Fruit fly (Drosophila melanogaster): ENCODE data around the gene CG6138.

The CG6138 gene

dm6 chr2L:10615889-10616288 lies 48.8 kb downstream of the CG6138 start:
- TF ChIP-seq Hr96 (GFP tag; optimal IDR thresholded peaks at IDR 0.05), result no peak
- no peak for TF ChIP-seq kay (GFP tag; ENCODE audit: borderline replicate concordance)
- no peak for TF ChIP-seq Mnt (GFP tag; optimal IDR thresholded peaks at IDR 0.05)
- TF ChIP-seq bab1 (GFP tag; optimal IDR thresholded peaks at IDR 0.05), result no peak
- TF ChIP-seq CG11617 (GFP tag; optimal IDR thresholded peaks at IDR 0.05), result no peak
- no peak for TF ChIP-seq CG7045 (GFP tag; optimal IDR thresholded peaks at IDR 0.05)
- no peak for TF ChIP-seq ovo (GFP tag; optimal IDR thresholded peaks at IDR 0.05)
- no peak for TF ChIP-seq cic (GFP tag; optimal IDR thresholded peaks at IDR 0.05)
- no peak for TF ChIP-seq CG12768 (GFP tag; optimal IDR thresholded peaks at IDR 0.05)
- TF ChIP-seq CG5204 (GFP tag; optimal IDR thresholded peaks at IDR 0.05), result no peak
- no peak for TF ChIP-seq tj (GFP tag; optimal IDR thresholded peaks at IDR 0.05)
- TF ChIP-seq CG1620 (GFP tag; optimal IDR thresholded peaks at IDR 0.05), result no peak
- TF ChIP-seq CG7101 (tag; optimal IDR thresholded peaks at IDR 0.05), result no peak
- TF ChIP-seq CG14711 (tag; optimal IDR thresholded peaks at IDR 0.05), result no peak
- no peak for TF ChIP-seq cnc (optimal IDR thresholded peaks at IDR 0.05)

- TF ChIP-seq Hr96 (GFP tag; optimal IDR thresholded peaks at IDR 0.05) (no peak), bab1 (GFP tag; optimal IDR thresholded peaks at IDR 0.05) (no peak), ovo (GFP tag; optimal IDR thresholded peaks at IDR 0.05) (no peak), tj (GFP tag; optimal IDR thresholded peaks at IDR 0.05) (no peak), Crg-1 (GFP tag; optimal IDR thresholded peaks at IDR 0.05) (no peak), CG5204 (GFP tag; optimal IDR thresholded peaks at IDR 0.05) (no peak), toe (GFP tag; optimal IDR thresholded peaks at IDR 0.05) (no peak), cnc (optimal IDR thresholded peaks at IDR 0.05) (no peak), CG11617 (GFP tag; optimal IDR thresholded peaks at IDR 0.05) (no peak), Mnt (GFP tag; optimal IDR thresholded peaks at IDR 0.05) (no peak), pad (GFP tag; optimal IDR thresholded peaks at IDR 0.05) (no peak), CG33017 (tag; optimal IDR thresholded peaks at IDR 0.05) (no peak)
Measured at dm6 chr2L:10616767-10617166, 49.7 kb downstream of the CG6138 start.

Measured in whole organism, adult.